Worm (Caenorhabditis elegans) whole organism, L4 larva: ENCODE measurements around the gene col-119.

Experiments
- F10B5.3 ChIP-seq: sonication (generic microtip); optimal IDR thresholded peaks from 2 replicates; lab custom pipeline; 2016; ENCODE audit warnings: mild to moderate bottlenecking, missing genetic modification characterization, missing compliant biosample characterization
- F37D6.2 ChIP-seq: sonication (generic microtip); optimal IDR thresholded peaks from 2 replicates; lab custom pipeline; 2016; ENCODE audit warnings: mild to moderate bottlenecking, missing genetic modification characterization, missing compliant biosample characterization
- F44E2.7 ChIP-seq: fragments of 200-800 bp; sonication (Bioruptor generic); IDR thresholded peaks from 2 replicates; pipeline ENCODE4 v2.1.2; 2022; ENCODE audit warnings: missing genetic modification characterization, missing compliant biosample characterization
- F49E8.2 ChIP-seq: sonication (generic microtip); optimal IDR thresholded peaks from 2 replicates; lab custom pipeline; 2016; ENCODE audit warnings: missing compliant biosample characterization, mild to moderate bottlenecking, missing genetic modification characterization, borderline replicate concordance
- T26A8.4 ChIP-seq: fragments of 200-800 bp; sonication (Bioruptor generic); IDR thresholded peaks from 2 replicates; pipeline ENCODE4 v1.3.6; 2022; ENCODE audit warnings: missing genetic modification characterization, missing compliant biosample characterization
- Y105C5A.15 ChIP-seq: fragments of 200-800 bp; sonication (Bioruptor generic); IDR thresholded peaks from 2 replicates; pipeline ENCODE4 v1.3.6; 2022; ENCODE audit warnings: missing genetic modification characterization, missing compliant biosample characterization
- ZK337.2 ChIP-seq: fragments of 200-800 bp; sonication (Bioruptor generic); IDR thresholded peaks from 2 replicates; pipeline ENCODE4 v1.3.6; 2022; ENCODE audit warnings: missing genetic modification reagents, missing genetic modification characterization, missing compliant biosample characterization
- ZK546.5 ChIP-seq, 2 experiments: sonication (generic microtip); optimal IDR thresholded peaks; 2 replicates each; lab custom pipeline; 2017; ENCODE audit warnings: missing biosample characterization in 2 of 2, missing genetic modification characterization in 2 of 2
- aha-1 ChIP-seq: fragments of 150-350 bp; peaks from one replicate; lab custom pipeline; 2014; ENCODE audit warnings: missing biosample characterization, missing genetic modification characterization
- ama-1 ChIP-seq: fragments of 150-350 bp; optimal IDR thresholded peaks from 2 replicates; lab custom pipeline; 2014; ENCODE audit warnings: inconsistent platforms, mixed read lengths
- ceh-28 ChIP-seq: fragments of 150-350 bp; optimal IDR thresholded peaks from 2 replicates; lab custom pipeline; 2014; ENCODE audit warnings: missing biosample characterization, missing genetic modification reagents, missing genetic modification characterization
- ceh-44 ChIP-seq: fragments of 200-800 bp; sonication (Bioruptor generic); IDR thresholded peaks from 2 replicates; pipeline ENCODE4 v1.3.6; 2022; ENCODE audit warnings: missing genetic modification reagents, missing genetic modification characterization, missing compliant biosample characterization
- ceh-62 ChIP-seq: sonication (generic microtip); optimal IDR thresholded peaks from 2 replicates; lab custom pipeline; 2017; ENCODE audit warnings: missing biosample characterization, missing genetic modification characterization
- ces-1 ChIP-seq: fragments of 150-350 bp; sonication (generic microtip); optimal IDR thresholded peaks from 4 replicates; lab custom pipeline; 2014; ENCODE audit warnings: missing biosample characterization, missing genetic modification reagents, missing genetic modification characterization
- daf-16 ChIP-seq, 3 experiments: sonication (generic microtip); optimal IDR thresholded peaks; 2 replicates each; lab custom pipeline; 2016 to 2017; ENCODE audit warnings: missing genetic modification characterization in 3 of 3, missing genetic modification reagents in 3 of 3, mild to moderate bottlenecking in 2 of 3, missing compliant biosample characterization in 2 of 3, missing biosample characterization in 1 of 3, moderate library complexity in 1 of 3
- daf-19 ChIP-seq: fragments of 200-800 bp; sonication (Bioruptor generic); conservative IDR thresholded peaks from 2 replicates; pipeline ENCODE4 v1.3.6; 2022; ENCODE audit warnings: missing genetic modification characterization, missing compliant biosample characterization
- dmd-9 ChIP-seq: fragments of 200-800 bp; sonication (Bioruptor generic); IDR thresholded peaks from 2 replicates; pipeline ENCODE4 v1.3.6; 2022; ENCODE audit warnings: missing genetic modification reagents, missing genetic modification characterization, missing compliant biosample characterization
- dve-1 ChIP-seq: sonication (generic microtip); optimal IDR thresholded peaks from 2 replicates; lab custom pipeline; 2017; ENCODE audit warnings: antibody characterized with exemption, mild to moderate bottlenecking, missing genetic modification characterization, missing compliant biosample characterization; ENCODE audit not compliant: insufficient read depth
- egl-43 ChIP-seq: fragments of 200-800 bp; sonication (Bioruptor generic); IDR thresholded peaks from 2 replicates; pipeline ENCODE4 v1.3.6; 2022; ENCODE audit warnings: missing genetic modification reagents, missing genetic modification characterization, missing compliant biosample characterization
- fkh-10 ChIP-seq: fragments of 150-350 bp; optimal IDR thresholded peaks from 2 replicates; lab custom pipeline; 2014; ENCODE audit warnings: missing biosample characterization, missing genetic modification reagents, missing genetic modification characterization
- fos-1 ChIP-seq: fragments of 150-350 bp; optimal IDR thresholded peaks from 2 replicates; lab custom pipeline; 2014; ENCODE audit warnings: missing biosample characterization, missing genetic modification characterization
- hif-1 ChIP-seq, 2 experiments: sonication (generic microtip); optimal IDR thresholded peaks; 2 replicates each; lab custom pipeline; 2016 to 2017; ENCODE audit warnings: missing compliant biosample characterization in 2 of 2, missing genetic modification characterization in 2 of 2, missing genetic modification reagents in 2 of 2, missing genotype in 2 of 2, mild to moderate bottlenecking in 1 of 2
- hlh-11 ChIP-seq: fragments of 200-800 bp; sonication (Bioruptor generic); optimal IDR thresholded peaks from 2 replicates; lab custom pipeline; 2018; ENCODE audit warnings: mild to moderate bottlenecking, missing genetic modification characterization, missing compliant biosample characterization
- hmg-1.1 ChIP-seq: fragments of 200-800 bp; sonication (Bioruptor generic); IDR thresholded peaks from 2 replicates; pipeline ENCODE4 v1.3.6; 2022; ENCODE audit warnings: missing genetic modification reagents, missing genetic modification characterization, missing compliant biosample characterization
- jun-1 ChIP-seq: fragments of 150-350 bp; optimal IDR thresholded peaks from 2 replicates; lab custom pipeline; 2014; ENCODE audit warnings: missing biosample characterization, missing genetic modification reagents, missing genetic modification characterization
- lin-1 ChIP-seq: fragments of 200-800 bp; sonication (Bioruptor generic); IDR thresholded peaks from 2 replicates; pipeline ENCODE4 v1.3.6; 2022; ENCODE audit warnings: missing genetic modification reagents, missing genetic modification characterization, missing compliant biosample characterization
- lin-15B ChIP-seq: fragments of 150-350 bp; sonication (generic microtip); optimal IDR thresholded peaks from 3 replicates; lab custom pipeline; 2014; ENCODE audit warnings: missing biosample characterization, missing genetic modification characterization
- lin-29 ChIP-seq: fragments of 200-800 bp; sonication (Bioruptor generic); IDR thresholded peaks from 2 replicates; pipeline ENCODE4 v1.3.6; 2022; ENCODE audit warnings: missing genetic modification reagents, missing genetic modification characterization, missing compliant biosample characterization
- lir-3 ChIP-seq: sonication (generic microtip); optimal IDR thresholded peaks from 2 replicates; lab custom pipeline; 2016; ENCODE audit warnings: mild to moderate bottlenecking, missing genetic modification characterization, missing compliant biosample characterization
- madf-9 ChIP-seq: fragments of 200-800 bp; sonication (Bioruptor generic); conservative IDR thresholded peaks from 2 replicates; pipeline ENCODE4 v1.3.6; 2022; ENCODE audit warnings: missing genetic modification reagents, missing genetic modification characterization, missing compliant biosample characterization
- mdt-29 ChIP-seq: fragments of 200-800 bp; sonication (Bioruptor generic); IDR thresholded peaks from 2 replicates; pipeline ENCODE4 v1.3.6; 2022; ENCODE audit warnings: missing genetic modification reagents, missing genetic modification characterization, missing compliant biosample characterization
- nhr-102 ChIP-seq: sonication (generic microtip); optimal IDR thresholded peaks from 2 replicates; lab custom pipeline; 2016; ENCODE audit warnings: mild to moderate bottlenecking, missing genetic modification characterization, moderate library complexity, missing compliant biosample characterization
- nhr-111 ChIP-seq: fragments of 200-800 bp; sonication (Bioruptor generic); optimal IDR thresholded peaks from 2 replicates; lab custom pipeline; 2018; ENCODE audit warnings: mild to moderate bottlenecking, missing genetic modification characterization, missing compliant biosample characterization
- nhr-237 ChIP-seq: sonication (generic microtip); optimal IDR thresholded peaks from 2 replicates; lab custom pipeline; 2017; ENCODE audit warnings: missing biosample characterization, missing genetic modification characterization
- nhr-25 ChIP-seq: sonication (generic microtip); optimal IDR thresholded peaks from 2 replicates; lab custom pipeline; 2017; ENCODE audit warnings: missing genetic modification characterization, mild to moderate bottlenecking, missing compliant biosample characterization, antibody characterized with exemption, moderate library complexity, borderline replicate concordance; ENCODE audit not compliant: insufficient read depth
- nhr-48 ChIP-seq: sonication (generic microtip); optimal IDR thresholded peaks from 2 replicates; lab custom pipeline; 2016; ENCODE audit warnings: mild to moderate bottlenecking, missing genetic modification characterization, missing compliant biosample characterization
- php-3 ChIP-seq: fragments of 200-800 bp; sonication (Bioruptor generic); IDR thresholded peaks from 2 replicates; pipeline ENCODE4 v1.3.6; 2022; ENCODE audit warnings: missing genetic modification reagents, missing genetic modification characterization, missing compliant biosample characterization
- pqm-1 ChIP-seq: sonication (generic microtip); optimal IDR thresholded peaks from 2 replicates; lab custom pipeline; 2017; ENCODE audit warnings: missing biosample characterization, missing genetic modification characterization
- rbr-2 ChIP-seq: sonication (generic microtip); optimal IDR thresholded peaks from 2 replicates; lab custom pipeline; 2016; ENCODE audit warnings: missing genotype, missing genetic modification characterization, missing compliant biosample characterization
- set-16 ChIP-seq: fragments of 200-800 bp; sonication (Bioruptor generic); IDR thresholded peaks from 2 replicates; pipeline ENCODE4 v1.3.6; 2022; ENCODE audit warnings: missing genetic modification reagents, missing genetic modification characterization, missing compliant biosample characterization
- skn-1 ChIP-seq: fragments of 150-350 bp; optimal IDR thresholded peaks from 2 replicates; lab custom pipeline; 2014; ENCODE audit warnings: missing biosample characterization, missing genetic modification characterization
- snpc-1.2 ChIP-seq: fragments of 200-800 bp; sonication (Bioruptor generic); IDR thresholded peaks from 2 replicates; pipeline ENCODE4 v1.3.6; 2022; ENCODE audit warnings: missing genetic modification reagents, missing genetic modification characterization, missing compliant biosample characterization
- tra-1 ChIP-seq: fragments of 200-800 bp; sonication (Bioruptor generic); IDR thresholded peaks from 2 replicates; pipeline ENCODE4 v1.3.6; 2022; ENCODE audit warnings: missing genetic modification reagents, missing genetic modification characterization, missing compliant biosample characterization
- unc-39 ChIP-seq: sonication (generic microtip); optimal IDR thresholded peaks from 2 replicates; lab custom pipeline; 2017; ENCODE audit warnings: missing biosample characterization, missing genetic modification characterization
- vab-7 ChIP-seq: fragments of 200-800 bp; sonication (Bioruptor generic); IDR thresholded peaks from 2 replicates; pipeline ENCODE4 v1.3.6; 2022; ENCODE audit warnings: missing genetic modification reagents, missing genetic modification characterization, missing compliant biosample characterization
- zag-1 ChIP-seq: fragments of 150-350 bp; optimal IDR thresholded peaks from 2 replicates; lab custom pipeline; 2014; ENCODE audit warnings: missing biosample characterization, missing genetic modification characterization
- zfp-3 ChIP-seq: fragments of 200-800 bp; sonication (Bioruptor generic); conservative IDR thresholded peaks from 2 replicates; pipeline ENCODE4 v1.3.6; 2022; ENCODE audit warnings: missing genetic modification reagents, missing genetic modification characterization, missing compliant biosample characterization
- zip-2 ChIP-seq: fragments of 150-350 bp; optimal IDR thresholded peaks from 2 replicates; lab custom pipeline; 2014; ENCODE audit warnings: missing biosample characterization, missing genetic modification characterization
- ztf-7 ChIP-seq: fragments of 150-350 bp; optimal IDR thresholded peaks from 2 replicates; lab custom pipeline; 2014; ENCODE audit warnings: missing biosample characterization, missing genetic modification characterization

Gene col-119

DNA sequence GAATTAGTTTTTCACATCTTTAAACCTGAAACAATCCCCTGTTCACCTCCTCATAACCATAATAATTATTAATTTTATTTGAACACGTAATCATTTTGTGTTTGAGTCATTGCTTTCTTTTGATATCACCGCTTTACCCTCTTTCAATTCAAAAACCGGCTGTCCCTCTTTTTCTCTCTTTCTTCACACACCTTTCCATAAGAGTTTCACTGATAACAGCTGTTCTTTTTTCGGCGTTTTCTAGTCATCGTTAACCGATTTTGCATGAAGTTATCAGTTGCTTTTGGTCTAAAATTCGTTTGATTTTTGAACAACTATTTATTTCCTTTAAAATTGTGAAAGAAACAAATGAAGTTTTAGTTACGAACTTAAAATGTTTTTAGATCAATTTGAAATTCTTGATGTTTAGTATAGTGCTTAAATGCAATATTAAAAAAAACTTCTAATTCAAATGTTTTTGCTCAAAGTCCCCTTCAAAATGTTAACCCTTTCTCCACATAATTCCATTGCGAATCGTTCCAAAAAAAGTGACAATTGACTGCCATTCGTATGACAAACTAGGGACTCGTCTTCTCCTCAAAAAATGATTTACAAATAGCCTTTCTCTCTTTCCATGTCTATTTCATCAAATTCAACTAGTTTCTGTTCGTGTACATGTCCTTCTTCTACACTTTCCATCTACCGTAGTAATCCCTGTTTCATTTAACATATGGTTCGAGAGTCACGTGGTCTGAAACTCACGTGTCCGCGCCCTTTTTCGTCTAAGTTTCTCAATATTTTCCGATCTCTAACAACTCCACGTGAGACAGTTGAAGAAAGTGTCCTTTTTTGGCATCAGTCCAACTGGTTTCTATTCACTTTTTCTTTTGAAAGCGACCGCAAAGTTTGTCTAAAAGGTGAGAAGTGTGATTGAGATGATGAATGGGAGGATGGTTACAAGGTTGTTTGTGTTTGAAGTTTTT is 30.2 kb downstream of the col-119 start (continued):
- no peak for TF ChIP-seq ceh-62 (tag; lab: Kevin White, UChicago)
- no peak for TF ChIP-seq ces-1
- TF ChIP-seq set-16, result no peak
- TF ChIP-seq vab-7 (GFP tag; lab: Robert Waterston, UW), result no peak
- no peak for TF ChIP-seq lin-29 (GFP tag; lab: Robert Waterston, UW)
- TF ChIP-seq nhr-48 (tag; lab: Kevin White, UChicago), result peak; percentile 73
- no peak for TF ChIP-seq F44E2.7 (GFP tag; lab: Robert Waterston, UW)
- TF ChIP-seq aha-1, result no peak
- TF ChIP-seq daf-19, result no peak
- TF ChIP-seq mdt-29, result peak; percentile 76
- TF ChIP-seq F10B5.3 (tag; lab: Kevin White, UChicago), result no peak
- no peak for TF ChIP-seq ceh-28
- TF ChIP-seq snpc-1.2 (GFP tag; lab: Robert Waterston, UW), result no peak
- no peak for TF ChIP-seq skn-1 (tag; lab: Kevin White, UChicago)
- TF ChIP-seq daf-16 (GFP tag; optimal IDR thresholded peaks at IDR 0.05; lab: Kevin White, UChicago), result no peak
- no peak for TF ChIP-seq daf-16 (tag; optimal IDR thresholded peaks at IDR 0.05; lab: Kevin White, UChicago)
- TF ChIP-seq ZK546.5 (tag; optimal IDR thresholded peaks at IDR 0.05; lab: Kevin White, UChicago), result no peak
- no peak for TF ChIP-seq F37D6.2 (tag; lab: Kevin White, UChicago)
- TF ChIP-seq lir-3, result no peak
- TF ChIP-seq fos-1, result no peak
- no peak for TF ChIP-seq lin-15B (tag; lab: Kevin White, UChicago)
- TF ChIP-seq nhr-25 (tag; lab: Kevin White, UChicago), result no peak
- TF ChIP-seq ztf-7 (tag; lab: Kevin White, UChicago), result no peak
- no peak for TF ChIP-seq php-3 (GFP tag; lab: Robert Waterston, UW)
- TF ChIP-seq rbr-2 (tag; lab: Kevin White, UChicago), result no peak
- peak; percentile 95 for TF ChIP-seq hlh-11
- no peak for TF ChIP-seq hif-1 (tag; optimal IDR thresholded peaks at IDR 0.05; lab: Kevin White, UChicago)
- 0 out of 2 replicates have a peak, but pooled peaks have one; percentile 24 for TF ChIP-seq madf-9
- no peak for TF ChIP-seq zag-1
- TF ChIP-seq ceh-44, result no peak
- TF ChIP-seq nhr-102 (tag; lab: Kevin White, UChicago), result peak; percentile 40
- no peak for TF ChIP-seq nhr-237
- TF ChIP-seq dmd-9 (GFP tag; lab: Robert Waterston, UW), result no peak
- peak; percentile 93 for TF ChIP-seq pqm-1 (tag; lab: Kevin White, UChicago)
- no peak for TF ChIP-seq Y105C5A.15 (GFP tag; lab: Robert Waterston, UW)
- no peak for TF ChIP-seq unc-39 (tag; lab: Kevin White, UChicago)
- TF ChIP-seq lin-1 (GFP tag; lab: Robert Waterston, UW), result no peak
- TF ChIP-seq ama-1 (lab: Kevin White, UChicago), result no peak
- no peak for TF ChIP-seq nhr-111 (GFP tag; lab: Kevin White, UChicago)
- no peak for TF ChIP-seq ZK337.2 (GFP tag; lab: Robert Waterston, UW)
- TF ChIP-seq zfp-3 (GFP tag; lab: Robert Waterston, UW), result no peak
- TF ChIP-seq fkh-10 (GFP tag; lab: Kevin White, UChicago), result no peak
- no peak for TF ChIP-seq jun-1 (tag; lab: Kevin White, UChicago)
- no peak for TF ChIP-seq zip-2 (tag; lab: Kevin White, UChicago)
- TF ChIP-seq egl-43, result no peak
- TF ChIP-seq T26A8.4 (GFP tag; lab: Robert Waterston, UW), result no peak
- TF ChIP-seq hmg-1.1 (GFP tag; lab: Robert Waterston, UW), result peak; percentile 45; the same call in 1 of the 2 replicates
- peak; percentile 87 for TF ChIP-seq dve-1 (tag; lab: Kevin White, UChicago)
- TF ChIP-seq F49E8.2 (tag; lab: Kevin White, UChicago), result no peak
- TF ChIP-seq tra-1 (GFP tag; lab: Robert Waterston, UW), result peak; percentile 96
